Worm (Caenorhabditis elegans) whole organism, L1 larva: ENCODE data around the gene lips-13.

ENCODE experiments used
- lin-35 ChIP-seq, 2 experiments: fragments of 150-350 bp; optimal IDR thresholded peaks; 2 replicates each; lab custom pipeline; 2014; ENCODE audit warnings: missing biosample characterization in 2 of 2, missing genetic modification characterization in 2 of 2, missing genetic modification reagents in 2 of 2
- mab-9 ChIP-seq: fragments of 200-800 bp; sonication (Bioruptor generic); IDR thresholded peaks from 2 replicates; pipeline ENCODE4 v1.3.6; 2022; ENCODE audit warnings: missing genetic modification reagents, missing genetic modification characterization, missing compliant biosample characterization
- nhr-77 ChIP-seq: fragments of 150-350 bp; optimal IDR thresholded peaks from 2 replicates; lab custom pipeline; 2014; ENCODE audit warnings: missing biosample characterization, missing genetic modification characterization
- skn-1 ChIP-seq: fragments of 150-350 bp; optimal IDR thresholded peaks from 2 replicates; lab custom pipeline; 2014; ENCODE audit warnings: missing biosample characterization, missing genetic modification characterization
- snu-23 ChIP-seq: sonication (generic microtip); optimal IDR thresholded peaks from 2 replicates; lab custom pipeline; 2016; ENCODE audit warnings: missing genetic modification characterization, missing compliant biosample characterization
- sptf-1 ChIP-seq: fragments of 150-350 bp; optimal IDR thresholded peaks from 2 replicates; lab custom pipeline; 2014; ENCODE audit warnings: missing biosample characterization, missing genetic modification characterization
- unc-62 ChIP-seq: fragments of 150-350 bp; optimal IDR thresholded peaks from 2 replicates; lab custom pipeline; 2014; ENCODE audit warnings: missing biosample characterization, missing genetic modification reagents, missing genetic modification characterization
- ztf-11 ChIP-seq, 2 experiments: sonication (generic microtip); optimal IDR thresholded peaks; 2 replicates each; lab custom pipeline; 2016 to 2017; ENCODE audit warnings: missing genetic modification characterization in 2 of 2, missing biosample characterization in 1 of 2, missing compliant biosample characterization in 1 of 2

ce11 chrII:1157135-1157534 lies 39.3 kb upstream of the lips-13 start:
- no peak for TF ChIP-seq unc-62
- TF ChIP-seq ztf-11 (tag; optimal IDR thresholded peaks at IDR 0.05; lab: Kevin White, UChicago): no peak
- no peak for TF ChIP-seq skn-1 (tag; lab: Kevin White, UChicago)
- no peak for TF ChIP-seq snu-23 (GFP tag; lab: Kevin White, UChicago)
- no peak for TF ChIP-seq lin-35 (GFP tag; optimal IDR thresholded peaks at IDR 0.05; lab: Kevin White, UChicago)
- TF ChIP-seq sptf-1: no peak
- no peak for TF ChIP-seq nhr-77
- TF ChIP-seq mab-9 (GFP tag; lab: Robert Waterston, UW): no peak
